Worm (Caenorhabditis elegans): Measurements from ENCODE around the gene R04F11.5.

Gene R04F11.5

ce11 chrV:12351842-12352241 is 34.0 kb upstream of the R04F11.5 start:
- TF ChIP-seq ztf-11 (tag; optimal IDR thresholded peaks at IDR 0.05): no peak
- no peak for TF ChIP-seq eor-1 (tag; optimal IDR thresholded peaks at IDR 0.05)
- peak; percentile 78 for TF ChIP-seq elt-1 (tag; optimal IDR thresholded peaks at IDR 0.05)
- TF ChIP-seq nhr-25 (tag; optimal IDR thresholded peaks at IDR 0.05): peak; percentile 27

- TF ChIP-seq nfya-1 (tag; optimal IDR thresholded peaks at IDR 0.05; ENCODE audit: insufficient read depth) (no peak), nhr-25 (tag; optimal IDR thresholded peaks at IDR 0.05) (no peak), nhr-23 (tag; optimal IDR thresholded peaks at IDR 0.05) (peak; percentile 19)
These were observed 31.5 kb upstream of the R04F11.5 start for ce11 chrV:12349365-12349764.

DNA sequence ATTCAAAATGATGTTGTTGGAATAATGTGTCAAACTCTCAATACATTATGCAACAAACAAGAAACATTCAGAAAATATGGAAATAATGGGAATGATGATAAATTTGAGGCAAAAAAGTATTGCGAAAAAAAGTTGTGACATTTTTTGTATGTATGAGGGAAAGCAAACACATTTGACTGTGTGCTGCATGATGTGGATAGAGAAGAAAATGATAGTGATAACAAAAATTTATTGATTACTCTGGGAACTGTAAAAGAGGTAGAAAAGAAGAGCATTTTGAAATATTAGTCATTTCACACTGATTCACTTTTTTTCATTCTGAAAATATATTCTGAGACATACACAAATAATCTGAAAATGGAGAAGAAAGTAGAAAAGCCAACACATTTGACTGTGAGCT is 30.0 kb upstream of the R04F11.5 start:
- TF ChIP-seq elt-2 (tag; optimal IDR thresholded peaks at IDR 0.05): peak; percentile 49
- TF ChIP-seq tbx-2 (tag; optimal IDR thresholded peaks at IDR 0.05): no peak
- peak; percentile 5 for TF ChIP-seq ceh-28 (tag; optimal IDR thresholded peaks at IDR 0.05)
- peak; percentile 13 for TF ChIP-seq pha-4 (tag; optimal IDR thresholded peaks at IDR 0.05)

ce11 chrV:12345808-12346207 is 28.0 kb upstream of the R04F11.5 start, which contains the start of gene snb-2:
TSS of gene snb-2 (minus strand) at chrV:12345908.
- no peak for TF ChIP-seq sea-2 (GFP tag; optimal IDR thresholded peaks at IDR 0.05)
- no peak for TF ChIP-seq egl-27 (tag; optimal IDR thresholded peaks at IDR 0.05)
- TF ChIP-seq ZK546.5 (tag; optimal IDR thresholded peaks at IDR 0.05): no peak
- TF ChIP-seq ceh-82 (tag; optimal IDR thresholded peaks at IDR 0.05): no peak
- TF ChIP-seq lin-15B (tag; optimal IDR thresholded peaks at IDR 0.05): no peak
- no peak for TF ChIP-seq elt-3 (tag; optimal IDR thresholded peaks at IDR 0.05)
- no peak for TF ChIP-seq skn-1 (tag; optimal IDR thresholded peaks at IDR 0.05)
- TF ChIP-seq ceh-9 (tag; optimal IDR thresholded peaks at IDR 0.05): no peak
- no peak for TF ChIP-seq pha-4 (tag; optimal IDR thresholded peaks at IDR 0.05)

DNA sequence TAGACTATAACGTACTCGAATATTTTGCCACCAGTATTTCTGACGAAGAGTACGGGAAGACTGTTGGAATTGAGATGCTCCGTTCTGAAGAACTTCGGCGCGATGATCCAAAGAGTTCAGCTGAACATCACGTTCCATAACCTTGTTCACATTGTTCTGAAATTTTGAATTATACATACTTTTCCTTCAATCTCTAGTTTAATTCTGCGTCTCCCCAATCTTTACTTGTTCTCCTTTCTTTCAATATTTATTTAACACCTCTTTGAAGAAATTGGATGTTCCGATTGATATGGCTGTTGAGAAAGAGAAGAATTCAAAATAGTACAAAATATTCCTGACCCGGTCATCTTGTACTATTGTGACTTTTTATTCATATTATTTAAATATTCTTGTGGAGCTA is 27.0 kb upstream of the R04F11.5 start, which contains the start of gene F23H12.3:
Gene F23H12.3, plus strand, starts transcription at position 301 of the 400 bp plus-strand sequence.
- no peak for TF ChIP-seq egl-5 (tag; optimal IDR thresholded peaks at IDR 0.05)
- TF ChIP-seq hmg-11 (tag; optimal IDR thresholded peaks at IDR 0.05): no peak
- peak; percentile 32 for TF ChIP-seq pha-4 (tag; optimal IDR thresholded peaks at IDR 0.05)

DNA sequence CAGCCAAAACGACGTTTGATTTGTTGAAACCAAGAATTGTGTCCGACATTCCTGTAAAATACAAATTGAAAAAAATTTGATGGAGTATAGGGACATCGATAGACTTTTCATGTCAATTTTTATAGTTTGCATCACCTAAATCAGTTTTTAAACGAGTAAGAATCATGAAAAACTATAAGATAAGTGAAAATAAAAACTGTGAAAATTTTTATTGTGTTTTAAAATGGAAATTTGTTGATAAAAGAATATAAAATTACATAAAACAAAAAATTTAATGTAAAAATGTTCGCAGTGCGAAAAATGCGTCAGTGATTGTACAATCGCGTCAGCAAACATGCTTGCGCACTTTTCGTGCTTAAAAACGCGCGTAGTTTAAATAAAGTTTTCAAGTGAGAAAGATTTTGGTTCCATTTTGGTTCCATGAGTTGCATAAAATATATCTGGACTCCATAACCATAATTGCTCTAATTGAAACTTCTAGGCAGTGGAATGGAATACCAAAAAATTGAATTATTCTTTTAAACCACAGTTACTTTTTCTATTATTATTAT is 25.7 kb upstream of the R04F11.5 start, which contains the start of gene tomm-20:
Gene tomm-20, minus strand, starts transcription at position 51 of the 551 bp plus-strand sequence.
- TF ChIP-seq egl-5 (tag; optimal IDR thresholded peaks at IDR 0.05) (peak; percentile 83), hmg-11 (tag; optimal IDR thresholded peaks at IDR 0.05) (peak; percentile 70), fkh-2 (tag; optimal IDR thresholded peaks at IDR 0.05) (no peak), eor-1 (tag; optimal IDR thresholded peaks at IDR 0.05) (no peak), elt-3 (tag; optimal IDR thresholded peaks at IDR 0.05) (no peak), nhr-76 (tag; optimal IDR thresholded peaks at IDR 0.05) (no peak), unc-39 (tag; optimal IDR thresholded peaks at IDR 0.05) (peak; percentile 19), ceh-16 (tag; optimal IDR thresholded peaks at IDR 0.05) (no peak), nhr-12 (tag; optimal IDR thresholded peaks at IDR 0.05) (no peak), unc-62 (GFP tag; optimal IDR thresholded peaks at IDR 0.05) (no peak), nhr-28 (tag; optimal IDR thresholded peaks at IDR 0.05) (peak; percentile 58), pqm-1 (tag; optimal IDR thresholded peaks at IDR 0.05) (peak; percentile 70), pha-4 (tag; optimal IDR thresholded peaks at IDR 0.05) (peak; percentile 95), mml-1 (tag; optimal IDR thresholded peaks at IDR 0.05) (no peak), elt-1 (tag; optimal IDR thresholded peaks at IDR 0.05) (peak; percentile 29), jun-1 (tag; optimal IDR thresholded peaks at IDR 0.05) (peak; percentile 73), nhr-67 (tag; optimal IDR thresholded peaks at IDR 0.05) (no peak), nhr-237 (tag; optimal IDR thresholded peaks at IDR 0.05) (no peak), tbx-2 (tag; optimal IDR thresholded peaks at IDR 0.05) (peak; percentile 90), lin-39 (tag; optimal IDR thresholded peaks at IDR 0.05) (peak; percentile 66), sea-2 (GFP tag; optimal IDR thresholded peaks at IDR 0.05) (no peak), snpc-4 (tag; optimal IDR thresholded peaks at IDR 0.05) (peak; percentile 86), lin-15B (tag; optimal IDR thresholded peaks at IDR 0.05) (peak; percentile 88), nhr-23 (tag; optimal IDR thresholded peaks at IDR 0.05) (peak; percentile 97), lsy-12 (tag; optimal IDR thresholded peaks at IDR 0.05) (peak; percentile 91), fos-1 (tag; optimal IDR thresholded peaks at IDR 0.05) (no peak), ama-1 (optimal IDR thresholded peaks at IDR 0.05) (peak; percentile 67), ZK546.5 (tag; optimal IDR thresholded peaks at IDR 0.05) (peak; percentile 32), elt-2 (tag; optimal IDR thresholded peaks at IDR 0.05) (peak; percentile 69), skn-1 (tag; optimal IDR thresholded peaks at IDR 0.05) (peak; percentile 60), zag-1 (tag; optimal IDR thresholded peaks at IDR 0.05) (no peak), mdl-1 (tag; optimal IDR thresholded peaks at IDR 0.05) (no peak), fkh-10 (GFP tag; optimal IDR thresholded peaks at IDR 0.05) (peak; percentile 66), nhr-11 (tag; optimal IDR thresholded peaks at IDR 0.05) (peak; percentile 53), R02D3.7 (tag; optimal IDR thresholded peaks at IDR 0.05) (peak; percentile 87), ceh-82 (tag; optimal IDR thresholded peaks at IDR 0.05) (peak; percentile 64)

Measured in whole organism, L3 larva.